Worm (Caenorhabditis elegans): ENCODE results near the gene gnrr-4.

DNA sequence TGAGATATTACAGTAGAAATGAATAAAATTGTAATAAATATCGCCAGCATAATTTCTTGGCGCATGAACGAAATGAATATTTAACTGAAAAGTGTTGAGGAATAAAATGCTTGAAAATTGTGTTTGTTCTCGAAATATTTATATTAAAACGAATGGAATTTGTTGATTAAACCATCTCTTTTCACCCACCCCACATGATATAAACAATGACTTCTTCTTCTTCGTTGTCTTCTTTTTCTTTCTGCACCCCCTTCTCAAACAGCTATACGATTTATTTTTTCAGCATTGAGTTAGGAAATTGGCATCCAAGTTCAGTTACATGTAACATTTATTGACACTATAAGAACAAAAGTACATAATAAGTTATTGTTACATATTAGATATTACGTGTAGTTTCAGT is 23.0 kb downstream of the gnrr-4 start, which contains the start of gene C41G11.1:
- TF ChIP-seq him-1 (tag; optimal IDR thresholded peaks at IDR 0.05): no peak
- no peak for TF ChIP-seq Y79H2A.3 (GFP tag; conservative IDR thresholded peaks at IDR 0.05)
- no peak for TF ChIP-seq rcor-1 (GFP tag; IDR thresholded peaks at IDR 0.05)
- no peak for TF ChIP-seq ets-4 (GFP tag; optimal IDR thresholded peaks at IDR 0.05)
- TF ChIP-seq F57C9.4 (tag; optimal IDR thresholded peaks at IDR 0.05): no peak
- TF ChIP-seq mxl-1 (tag; optimal IDR thresholded peaks at IDR 0.05): no peak
- TF ChIP-seq aptf-3 (GFP tag; IDR thresholded peaks at IDR 0.05): no peak
- TF ChIP-seq Y67H2A.10 (GFP tag; conservative IDR thresholded peaks at IDR 0.05): no peak
- TF ChIP-seq unc-62 (GFP tag; optimal IDR thresholded peaks at IDR 0.05): no peak
- no peak for TF ChIP-seq rec-8 (tag; optimal IDR thresholded peaks at IDR 0.05)
- TF ChIP-seq sptf-2 (GFP tag; optimal IDR thresholded peaks at IDR 0.05): no peak

All from whole organism, young adult.